Worm (Caenorhabditis elegans) whole organism, L1 larva: ENCODE results near the gene Y82E9BR.8.

Experiments
- C16A3.4 ChIP-seq: fragments of 150-350 bp; optimal IDR thresholded peaks from 2 replicates; lab custom pipeline; 2014; ENCODE audit warnings: missing biosample characterization, missing genetic modification characterization
- C34B4.2 ChIP-seq: sonication (generic microtip); optimal IDR thresholded peaks from 2 replicates; lab custom pipeline; 2017; ENCODE audit warnings: mild to moderate bottlenecking, missing genetic modification characterization, missing compliant biosample characterization
- F16B12.6 ChIP-seq: fragments of 150-350 bp; optimal IDR thresholded peaks from 2 replicates; lab custom pipeline; 2014; ENCODE audit warnings: missing biosample characterization, missing genetic modification characterization
- Y116A8C.19 ChIP-seq: sonication (generic microtip); optimal IDR thresholded peaks from 2 replicates; lab custom pipeline; 2016; ENCODE audit warnings: missing compliant biosample characterization, missing genetic modification characterization, borderline replicate concordance
- aha-1 ChIP-seq: fragments of 150-350 bp; optimal IDR thresholded peaks from 2 replicates; lab custom pipeline; 2014; ENCODE audit warnings: missing biosample characterization, missing genetic modification characterization
- alr-1 ChIP-seq: fragments of 200-800 bp; sonication (Bioruptor generic); optimal IDR thresholded peaks from 2 replicates; lab custom pipeline; 2018; ENCODE audit warnings: borderline replicate concordance, mild to moderate bottlenecking, missing genetic modification characterization, missing compliant biosample characterization
- aly-2 ChIP-seq: fragments of 150-350 bp; optimal IDR thresholded peaks from 2 replicates; lab custom pipeline; 2014; ENCODE audit warnings: missing biosample characterization, missing genetic modification characterization
- ama-1 ChIP-seq: fragments of 150-350 bp; optimal IDR thresholded peaks from 2 replicates; lab custom pipeline; 2014
- ceh-63 ChIP-seq: fragments of 200-800 bp; sonication (Bioruptor generic); optimal IDR thresholded peaks from 2 replicates; lab custom pipeline; 2018; ENCODE audit warnings: mild to moderate bottlenecking, missing genetic modification characterization, missing compliant biosample characterization
- ceh-82 ChIP-seq, 3 experiments: fragments of 150-350 bp in 1 of 3; sonication (generic microtip) in 2 of 3; optimal IDR thresholded peaks; 2 replicates each; lab custom pipeline; 2014 to 2017; ENCODE audit warnings: missing biosample characterization in 3 of 3, missing genetic modification characterization in 3 of 3
- ceh-90 ChIP-seq: sonication (generic microtip); optimal IDR thresholded peaks from 2 replicates; lab custom pipeline; 2016; ENCODE audit warnings: missing genetic modification characterization, missing compliant biosample characterization
- ces-1 ChIP-seq: fragments of 150-350 bp; optimal IDR thresholded peaks from 2 replicates; lab custom pipeline; 2014; ENCODE audit warnings: missing biosample characterization, missing genetic modification reagents, missing genetic modification characterization
- dpl-1 ChIP-seq, 3 experiments: fragments of 150-350 bp in 2 of 3; sonication (generic microtip) in 1 of 3; optimal IDR thresholded peaks; 2 replicates each; lab custom pipeline; 2014 to 2017; ENCODE audit warnings: missing biosample characterization in 3 of 3, missing genetic modification characterization in 3 of 3, missing genetic modification reagents in 3 of 3
- efl-1 ChIP-seq, 4 experiments: fragments of 150-350 bp; optimal IDR thresholded peaks in 3 of 4; peaks in 1 of 4; 1 replicate in 1 of 4; 2 replicates in 3 of 4; lab custom pipeline; 2014; ENCODE audit warnings: missing biosample characterization in 2 of 4, missing genetic modification characterization in 2 of 4, missing genetic modification reagents in 2 of 4
- efl-3 ChIP-seq: fragments of 200-800 bp; sonication (Bioruptor generic); optimal IDR thresholded peaks from 2 replicates; lab custom pipeline; 2018; ENCODE audit warnings: mild to moderate bottlenecking, missing genetic modification characterization, missing compliant biosample characterization
- egl-13 ChIP-seq: sonication (generic microtip); optimal IDR thresholded peaks from 2 replicates; lab custom pipeline; 2016; ENCODE audit warnings: missing genotype, missing genetic modification reagents, missing genetic modification characterization, missing compliant biosample characterization
- egl-27 ChIP-seq, 2 experiments: fragments of 150-350 bp in 1 of 2; sonication (generic microtip); optimal IDR thresholded peaks; 3 replicates each; lab custom pipeline; 2017 to 2018; ENCODE audit warnings: missing biosample characterization in 2 of 2, missing genetic modification characterization in 2 of 2, missing genetic modification reagents in 2 of 2
- elt-2 ChIP-seq: sonication (generic microtip); optimal IDR thresholded peaks from 2 replicates; lab custom pipeline; 2016; ENCODE audit warnings: missing genetic modification characterization, mild to moderate bottlenecking, inconsistent platforms, missing compliant biosample characterization, missing genetic modification reagents
- elt-3 ChIP-seq, 6 experiments: fragments of 150-350 bp in 1 of 6; sonication (generic microtip); optimal IDR thresholded peaks; 2 replicates each; lab custom pipeline; 2017 to 2018; ENCODE audit warnings: missing biosample characterization in 6 of 6, missing genetic modification characterization in 6 of 6, inconsistent platforms in 1 of 6
- ets-5 ChIP-seq: fragments of 200-800 bp; sonication (Bioruptor generic); IDR thresholded peaks from 2 replicates; pipeline ENCODE4 v1.3.6; 2022; ENCODE audit warnings: missing genetic modification characterization, missing compliant biosample characterization
- fkh-4 ChIP-seq: sonication (generic microtip); optimal IDR thresholded peaks from 2 replicates; lab custom pipeline; 2016; ENCODE audit warnings: missing compliant biosample characterization, missing genetic modification characterization, borderline replicate concordance
- fkh-8 ChIP-seq: sonication (generic microtip); optimal IDR thresholded peaks from 2 replicates; lab custom pipeline; 2016; ENCODE audit warnings: mild to moderate bottlenecking, missing genetic modification characterization, missing compliant biosample characterization
- grh-1 ChIP-seq: fragments of 200-800 bp; sonication (Bioruptor generic); IDR thresholded peaks from 2 replicates; pipeline ENCODE4 v1.3.6; 2022; ENCODE audit warnings: missing genetic modification reagents, missing genetic modification characterization, missing compliant biosample characterization
- hlh-17 ChIP-seq: fragments of 200-800 bp; sonication (Bioruptor generic); optimal IDR thresholded peaks from 2 replicates; lab custom pipeline; 2018; ENCODE audit warnings: missing genetic modification characterization, mild to moderate bottlenecking, missing compliant biosample characterization, moderate library complexity, borderline replicate concordance
- hlh-4 ChIP-seq: sonication (generic microtip); optimal IDR thresholded peaks from 2 replicates; lab custom pipeline; 2016; ENCODE audit warnings: mild to moderate bottlenecking, missing genetic modification characterization, missing compliant biosample characterization
- hpl-2 ChIP-seq: fragments of 150-350 bp; optimal IDR thresholded peaks from 2 replicates; lab custom pipeline; 2014; ENCODE audit warnings: missing biosample characterization, missing genetic modification reagents, missing genetic modification characterization
- irx-1 ChIP-seq: sonication (generic microtip); optimal IDR thresholded peaks from 2 replicates; lab custom pipeline; 2016; ENCODE audit warnings: missing genetic modification characterization, missing compliant biosample characterization
- lin-35 ChIP-seq, 2 experiments: fragments of 150-350 bp; optimal IDR thresholded peaks; 2 replicates each; lab custom pipeline; 2014; ENCODE audit warnings: missing biosample characterization in 2 of 2, missing genetic modification characterization in 2 of 2, missing genetic modification reagents in 2 of 2
- lsy-2 ChIP-seq, 2 experiments: fragments of 150-350 bp; optimal IDR thresholded peaks; 2 replicates each; lab custom pipeline; 2014; ENCODE audit warnings: missing biosample characterization in 2 of 2, missing genetic modification characterization in 2 of 2
- mab-9 ChIP-seq: fragments of 200-800 bp; sonication (Bioruptor generic); IDR thresholded peaks from 2 replicates; pipeline ENCODE4 v1.3.6; 2022; ENCODE audit warnings: missing genetic modification reagents, missing genetic modification characterization, missing compliant biosample characterization
- mdl-1 ChIP-seq, 2 experiments: fragments of 150-350 bp; optimal IDR thresholded peaks; 2 replicates each; lab custom pipeline; 2014 to 2017; ENCODE audit warnings: missing biosample characterization in 2 of 2, missing genetic modification characterization in 2 of 2, inconsistent platforms in 1 of 2
- mef-2 ChIP-seq: fragments of 150-350 bp; optimal IDR thresholded peaks from 2 replicates; lab custom pipeline; 2014; ENCODE audit warnings: missing biosample characterization, missing genetic modification characterization
- mep-1 ChIP-seq: fragments of 150-350 bp; optimal IDR thresholded peaks from 2 replicates; lab custom pipeline; 2014; ENCODE audit warnings: missing biosample characterization, missing genetic modification characterization
- nhr-11 ChIP-seq: fragments of 150-350 bp; optimal IDR thresholded peaks from 2 replicates; lab custom pipeline; 2014; ENCODE audit warnings: missing biosample characterization, missing genetic modification characterization
- nhr-19 ChIP-seq: fragments of 200-800 bp; sonication (Bioruptor generic); conservative IDR thresholded peaks from 2 replicates; pipeline ENCODE4 v1.3.6; 2022; ENCODE audit warnings: missing genetic modification characterization, missing compliant biosample characterization
- nhr-20 ChIP-seq: sonication (generic microtip); optimal IDR thresholded peaks from 2 replicates; lab custom pipeline; 2016; ENCODE audit warnings: mild to moderate bottlenecking, missing genetic modification characterization, missing compliant biosample characterization
- nhr-77 ChIP-seq: fragments of 150-350 bp; optimal IDR thresholded peaks from 2 replicates; lab custom pipeline; 2014; ENCODE audit warnings: missing biosample characterization, missing genetic modification characterization
- nhr-84 ChIP-seq: sonication (generic microtip); optimal IDR thresholded peaks from 2 replicates; lab custom pipeline; 2017; ENCODE audit warnings: missing biosample characterization, missing genetic modification characterization
- nhr-85 ChIP-seq: sonication (generic microtip); peaks from one replicate; lab custom pipeline; 2016; ENCODE audit warnings: missing genetic modification characterization, inconsistent platforms, missing compliant biosample characterization
- nhr-90 ChIP-seq: sonication (generic microtip); optimal IDR thresholded peaks from 2 replicates; lab custom pipeline; 2016; ENCODE audit warnings: mild to moderate bottlenecking, missing genetic modification characterization, missing compliant biosample characterization; ENCODE audit not compliant: poor library complexity
- pqm-1 ChIP-seq: sonication (generic microtip); optimal IDR thresholded peaks from 3 replicates; lab custom pipeline; 2017; ENCODE audit warnings: missing biosample characterization, missing genetic modification characterization
- rnt-1 ChIP-seq: sonication (generic microtip); optimal IDR thresholded peaks from 2 replicates; lab custom pipeline; 2016; ENCODE audit warnings: mild to moderate bottlenecking, missing genetic modification characterization, moderate library complexity, missing compliant biosample characterization
- skn-1 ChIP-seq: fragments of 150-350 bp; optimal IDR thresholded peaks from 2 replicates; lab custom pipeline; 2014; ENCODE audit warnings: missing biosample characterization, missing genetic modification characterization
- snpc-4 ChIP-seq: fragments of 150-350 bp; optimal IDR thresholded peaks from 2 replicates; lab custom pipeline; 2014; ENCODE audit warnings: missing biosample characterization, missing genetic modification characterization
- sptf-1 ChIP-seq: fragments of 150-350 bp; optimal IDR thresholded peaks from 2 replicates; lab custom pipeline; 2014; ENCODE audit warnings: missing biosample characterization, missing genetic modification characterization
- swsn-7 ChIP-seq: sonication (generic microtip); optimal IDR thresholded peaks from 2 replicates; lab custom pipeline; 2016; ENCODE audit warnings: missing genetic modification characterization, missing compliant biosample characterization
- tbx-2 ChIP-seq: sonication (generic microtip); optimal IDR thresholded peaks from 2 replicates; lab custom pipeline; 2016; ENCODE audit warnings: missing genetic modification characterization, missing compliant biosample characterization
- unc-130 ChIP-seq: fragments of 150-350 bp; optimal IDR thresholded peaks from 2 replicates; lab custom pipeline; 2017; ENCODE audit warnings: missing biosample characterization, missing genetic modification characterization, inconsistent platforms
- unc-30 ChIP-seq: sonication (generic microtip); optimal IDR thresholded peaks from 2 replicates; lab custom pipeline; 2017; ENCODE audit warnings: missing biosample characterization, missing genetic modification characterization
- unc-86 ChIP-seq: sonication (generic microtip); optimal IDR thresholded peaks from 2 replicates; lab custom pipeline; 2016; ENCODE audit warnings: missing genetic modification characterization, missing compliant biosample characterization
- vab-15 ChIP-seq: sonication (generic microtip); optimal IDR thresholded peaks from 2 replicates; lab custom pipeline; 2017; ENCODE audit warnings: missing genotype, mild to moderate bottlenecking, missing genetic modification characterization, missing compliant biosample characterization

The Y82E9BR.8 gene

DNA sequence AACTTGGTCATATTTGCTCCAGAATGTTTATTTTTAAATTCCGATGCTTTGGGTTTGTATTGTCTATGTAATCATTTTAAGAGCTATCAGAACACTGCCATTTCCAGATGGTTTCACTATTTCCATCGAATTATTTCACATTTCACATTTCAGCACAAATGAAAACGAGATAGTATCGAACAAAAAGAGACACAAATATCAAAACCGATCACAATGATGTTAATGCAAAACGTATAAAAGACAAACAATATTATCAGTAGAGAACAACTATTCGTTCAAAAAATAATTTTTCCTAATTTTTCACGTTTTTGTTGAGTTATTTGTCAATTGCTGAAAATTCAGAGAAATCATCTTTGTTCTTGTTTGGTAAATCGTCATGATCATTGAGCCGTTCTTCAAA, 37.5 kb upstream of the Y82E9BR.8 start:
- no peak for TF ChIP-seq Y116A8C.19 (tag; lab: Kevin White, UChicago)
- no peak for TF ChIP-seq skn-1 (tag; lab: Kevin White, UChicago)
- TF ChIP-seq elt-2 (tag; lab: Kevin White, UChicago): peak; percentile 17

ce11 chrIII:1392763-1393162, 34.9 kb upstream of the Y82E9BR.8 start:
- TF ChIP-seq ceh-63 (GFP tag; lab: Kevin White, UChicago): no peak
- TF ChIP-seq C34B4.2 (tag; lab: Kevin White, UChicago): no peak
- no peak for TF ChIP-seq snpc-4 (tag; lab: Kevin White, UChicago)
- TF ChIP-seq unc-86 (tag; lab: Kevin White, UChicago): no peak
- no peak for TF ChIP-seq nhr-85
- TF ChIP-seq dpl-1 (GFP tag; optimal IDR thresholded peaks at IDR 0.05; lab: Kevin White, UChicago): no peak
- no peak for TF ChIP-seq mdl-1 (tag; optimal IDR thresholded peaks at IDR 0.05; lab: Kevin White, UChicago)
- no peak for TF ChIP-seq nhr-11 (tag; lab: Kevin White, UChicago)
- no peak for TF ChIP-seq egl-13
- no peak for TF ChIP-seq elt-3 (tag; optimal IDR thresholded peaks at IDR 0.05; lab: Kevin White, UChicago)
- no peak for TF ChIP-seq mep-1 (tag; lab: Kevin White, UChicago)
- no peak for TF ChIP-seq tbx-2 (tag; lab: Kevin White, UChicago)
- no peak for TF ChIP-seq aha-1 (tag; lab: Kevin White, UChicago)
- TF ChIP-seq unc-30 (tag; lab: Kevin White, UChicago): no peak
- TF ChIP-seq lsy-2 (tag; optimal IDR thresholded peaks at IDR 0.05; lab: Kevin White, UChicago): peak in 1 of 2 experiments; percentile 13
- TF ChIP-seq C16A3.4: no peak
- no peak for TF ChIP-seq nhr-19 (GFP tag; lab: Robert Waterston, UW)
- no peak for TF ChIP-seq egl-27 (tag; optimal IDR thresholded peaks at IDR 0.05; lab: Kevin White, UChicago)
- no peak for TF ChIP-seq aly-2 (tag; lab: Kevin White, UChicago)
- peak; percentile 19 for TF ChIP-seq nhr-90
- TF ChIP-seq F16B12.6 (tag; lab: Kevin White, UChicago): no peak
- TF ChIP-seq ama-1 (lab: Kevin White, UChicago): no peak
- peak; percentile 97 for TF ChIP-seq elt-2 (tag; lab: Kevin White, UChicago)
- no peak for TF ChIP-seq hlh-4 (tag; lab: Kevin White, UChicago)
- no peak for TF ChIP-seq ceh-82 (tag; optimal IDR thresholded peaks at IDR 0.05; lab: Kevin White, UChicago)
- no peak for TF ChIP-seq vab-15 (tag; lab: Kevin White, UChicago)
- TF ChIP-seq mef-2: no peak
- TF ChIP-seq sptf-1: no peak
- no peak for TF ChIP-seq rnt-1 (tag; lab: Kevin White, UChicago)
- no peak for TF ChIP-seq ces-1
- TF ChIP-seq nhr-84 (tag; lab: Kevin White, UChicago): no peak
- TF ChIP-seq ets-5 (GFP tag; lab: Robert Waterston, UW): no peak
- TF ChIP-seq pqm-1 (tag; lab: Kevin White, UChicago): peak; percentile 51
- no peak for TF ChIP-seq fkh-4
- TF ChIP-seq unc-130 (tag; lab: Kevin White, UChicago): no peak
- TF ChIP-seq nhr-77 (tag; lab: Kevin White, UChicago): no peak
- no peak for TF ChIP-seq Y116A8C.19 (tag; lab: Kevin White, UChicago)
- no peak for TF ChIP-seq alr-1
- peak in 1 of 2 experiments; percentile 2 for TF ChIP-seq lin-35 (GFP tag; optimal IDR thresholded peaks at IDR 0.05; lab: Kevin White, UChicago)
- no peak for TF ChIP-seq grh-1 (GFP tag; lab: Robert Waterston, UW)
- TF ChIP-seq hlh-17: no peak
- TF ChIP-seq ceh-90 (tag; lab: Kevin White, UChicago): no peak
- TF ChIP-seq mab-9: no peak
- TF ChIP-seq fkh-8: no peak
- no peak for TF ChIP-seq swsn-7 (tag; lab: Kevin White, UChicago)
- TF ChIP-seq nhr-20 (tag; lab: Kevin White, UChicago): peak; percentile 6
- TF ChIP-seq efl-1 (optimal IDR thresholded peaks at IDR 0.05; lab: Kevin White, UChicago): no peak
- TF ChIP-seq efl-1 (GFP tag; optimal IDR thresholded peaks at IDR 0.05 in 1 of 2; lab: Kevin White, UChicago): peak in 1 of 2 experiments; percentile 86
- no peak for TF ChIP-seq irx-1 (tag; lab: Kevin White, UChicago)
- no peak for TF ChIP-seq efl-3 (GFP tag; lab: Kevin White, UChicago)
- no peak for TF ChIP-seq hpl-2
